Fruit fly (Drosophila melanogaster) Kc167 (cell line): Measurements from ENCODE around the gene lva.
"Not testable (repeated sequence)": the region's sequence is repeated elsewhere in the genome, so short reads cannot be mapped to it uniquely, and the experiment has no call there.

Experiments
- Myc ChIP-seq: fragments of >200 bp; optimal IDR thresholded peaks from 2 replicates; lab custom pipeline; 2017; ENCODE audit warnings: missing external identifiers
- Sin3A ChIP-seq: fragments of >200 bp; optimal IDR thresholded peaks from 2 replicates; lab custom pipeline; 2018; ENCODE audit warnings: missing external identifiers
- h ChIP-seq: fragments of >200 bp; optimal IDR thresholded peaks from 3 replicates; lab custom pipeline; 2018; ENCODE audit warnings: missing external identifiers
- insv ChIP-seq: fragments of >200 bp; optimal IDR thresholded peaks from 3 replicates; lab custom pipeline; 2018; ENCODE audit warnings: missing external identifiers
- psq ChIP-seq: fragments of >200 bp; optimal IDR thresholded peaks from 2 replicates; lab custom pipeline; 2017; ENCODE audit warnings: missing external identifiers
- ttk ChIP-seq: sonication (Bioruptor generic); optimal IDR thresholded peaks from 2 replicates; lab custom pipeline; 2017; ENCODE audit warnings: missing external identifiers

Gene lva

DNA sequence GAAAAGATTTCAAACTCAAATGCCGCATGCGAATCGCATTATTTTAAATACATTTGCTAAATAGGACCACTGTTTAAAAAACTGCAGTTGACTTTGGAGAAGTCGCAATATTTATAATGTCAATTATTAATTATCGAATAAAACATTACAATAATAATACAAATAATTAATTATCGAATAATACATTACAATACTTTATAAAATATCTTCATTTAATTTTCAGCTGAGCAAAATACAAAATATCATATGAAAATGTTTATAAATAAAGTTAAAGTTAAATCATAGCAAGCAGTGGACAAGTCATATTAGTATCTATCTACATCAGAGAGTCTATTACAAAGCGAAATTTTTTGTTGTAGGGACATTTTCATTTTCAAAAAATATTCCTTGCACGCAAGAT, 20.4 kb downstream of the lva start, which contains the start of gene Gem4c:
Gem4c (plus strand) TSS at position 301 of the 400 bp plus-strand sequence.
- TF ChIP-seq psq, Myc, insv (lab: Kevin White, UChicago): not testable (repeated sequence)

- TF ChIP-seq psq, Myc, h (lab: Kevin White, UChicago): not testable (repeated sequence)
These were observed 24.6 kb downstream of the lva start, which contains the start of gene Gem4b for dm6 chrX:3940547-3940946. Gene Gem4b (plus strand): TSS chrX:3940847.

dm6 chrX:3936174-3936573, 29.0 kb downstream of the lva start, which contains the start of the genes CG2938 and Glos:
Gene CG2938 (minus strand): TSS chrX:3936469.
Gene Glos (plus strand): TSS chrX:3936517.
- TF ChIP-seq Sin3A (lab: Kevin White, UChicago) (no peak), ttk (lab: Kevin White, UChicago) (no peak), h (lab: Kevin White, UChicago) (no peak), Myc (lab: Kevin White, UChicago) (no peak), insv (lab: Kevin White, UChicago) (no peak), psq (lab: Kevin White, UChicago) (no peak)

DNA sequence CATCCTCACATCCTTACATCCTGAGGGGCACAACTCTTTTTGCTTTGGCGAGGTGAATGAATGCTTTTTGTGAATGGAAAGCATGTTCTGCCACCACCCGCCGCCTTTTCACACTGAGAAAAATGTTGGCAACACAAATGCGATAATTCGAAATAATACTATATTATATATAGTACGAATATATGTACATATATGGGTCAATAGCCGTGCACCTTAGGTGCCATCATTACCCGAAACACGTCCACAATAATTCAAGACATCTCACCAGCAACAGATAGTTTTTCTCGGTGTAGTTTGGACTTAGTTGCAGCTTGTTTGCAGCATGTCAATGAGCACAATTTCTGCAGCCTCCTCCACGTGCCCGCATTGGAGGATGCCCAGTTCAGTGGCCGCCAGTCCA, 33.5 kb downstream of the lva start:
- no peak for TF ChIP-seq ttk (lab: Kevin White, UChicago)

- TF ChIP-seq Myc (lab: Kevin White, UChicago), result no peak
- no peak for TF ChIP-seq h (lab: Kevin White, UChicago)
- TF ChIP-seq insv (lab: Kevin White, UChicago), result no peak
- TF ChIP-seq psq (lab: Kevin White, UChicago), result no peak
- no peak for TF ChIP-seq Sin3A (lab: Kevin White, UChicago)
- no peak for TF ChIP-seq ttk (lab: Kevin White, UChicago)
These were observed 34.4 kb downstream of the lva start, which contains the start of gene CG42541 for dm6 chrX:3930528-3931251. Gene CG42541 (minus strand): TSS chrX:3930578.

- TF ChIP-seq psq (lab: Kevin White, UChicago) (no peak), ttk (lab: Kevin White, UChicago) (no peak), Myc (lab: Kevin White, UChicago) (no peak), Sin3A (lab: Kevin White, UChicago) (no peak), insv (lab: Kevin White, UChicago) (no peak), h (lab: Kevin White, UChicago) (no peak)
These were observed 36.6 kb downstream of the lva start for dm6 chrX:3928520-3928919.
